Worm (Caenorhabditis elegans): Measurements from ENCODE around the gene Y45G5AM.9.

DNA sequence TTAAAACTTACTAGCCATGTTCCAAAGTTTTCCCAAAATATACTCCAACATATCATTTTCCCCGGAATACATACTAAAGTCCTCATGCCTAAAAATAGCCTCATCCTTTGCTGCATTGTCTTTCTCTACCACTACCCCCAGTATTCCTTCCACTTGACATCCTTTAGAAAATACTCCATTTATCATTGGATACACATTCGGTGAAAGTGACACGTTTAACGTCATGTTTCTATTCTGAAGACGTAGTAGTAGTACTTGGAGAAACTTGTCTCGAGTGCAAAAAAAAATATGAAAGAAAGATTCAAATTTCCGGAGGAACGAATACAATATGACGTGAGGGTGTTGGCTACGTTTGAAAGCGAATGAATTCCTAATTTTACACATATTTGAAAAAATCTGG, 22.5 kb upstream of the Y45G5AM.9 start:
- TF ChIP-seq elt-1 (tag; optimal IDR thresholded peaks at IDR 0.05) (no peak), nhr-21 (tag; optimal IDR thresholded peaks at IDR 0.05) (no peak)

All from whole organism, L2 larva.